Worm (Caenorhabditis elegans) whole organism, L1 larva: ENCODE measurements around the gene faah-6.

Experiments used
- C04F5.9 ChIP-seq: sonication (generic microtip); optimal IDR thresholded peaks from 2 replicates; lab custom pipeline; 2016; ENCODE audit warnings: missing genetic modification characterization, missing compliant biosample characterization
- C34B4.2 ChIP-seq: sonication (generic microtip); optimal IDR thresholded peaks from 2 replicates; lab custom pipeline; 2017; ENCODE audit warnings: mild to moderate bottlenecking, missing genetic modification characterization, missing compliant biosample characterization
- Y116A8C.19 ChIP-seq: sonication (generic microtip); optimal IDR thresholded peaks from 2 replicates; lab custom pipeline; 2016; ENCODE audit warnings: missing compliant biosample characterization, missing genetic modification characterization, borderline replicate concordance
- alr-1 ChIP-seq: fragments of 200-800 bp; sonication (Bioruptor generic); optimal IDR thresholded peaks from 2 replicates; lab custom pipeline; 2018; ENCODE audit warnings: borderline replicate concordance, mild to moderate bottlenecking, missing genetic modification characterization, missing compliant biosample characterization
- ama-1 ChIP-seq: fragments of 150-350 bp; optimal IDR thresholded peaks from 2 replicates; lab custom pipeline; 2014
- blmp-1 ChIP-seq: fragments of 150-350 bp; optimal IDR thresholded peaks from 2 replicates; lab custom pipeline; 2014; ENCODE audit warnings: missing biosample characterization, missing genetic modification characterization
- ceh-8 ChIP-seq: fragments of 200-800 bp; sonication (Bioruptor generic); optimal IDR thresholded peaks from 2 replicates; lab custom pipeline; 2018; ENCODE audit warnings: mild to moderate bottlenecking, missing genetic modification characterization, moderate library complexity, missing compliant biosample characterization
- ces-1 ChIP-seq: fragments of 150-350 bp; optimal IDR thresholded peaks from 2 replicates; lab custom pipeline; 2014; ENCODE audit warnings: missing biosample characterization, missing genetic modification reagents, missing genetic modification characterization
- egl-13 ChIP-seq: sonication (generic microtip); optimal IDR thresholded peaks from 2 replicates; lab custom pipeline; 2016; ENCODE audit warnings: missing genotype, missing genetic modification reagents, missing genetic modification characterization, missing compliant biosample characterization
- egl-27 ChIP-seq, 2 experiments: fragments of 150-350 bp in 1 of 2; sonication (generic microtip); optimal IDR thresholded peaks; 3 replicates each; lab custom pipeline; 2017 to 2018; ENCODE audit warnings: missing biosample characterization in 2 of 2, missing genetic modification characterization in 2 of 2, missing genetic modification reagents in 2 of 2
- fkh-10 ChIP-seq: sonication (generic microtip); optimal IDR thresholded peaks from 2 replicates; lab custom pipeline; 2017; ENCODE audit warnings: missing biosample characterization, missing genetic modification reagents, missing genetic modification characterization
- fkh-4 ChIP-seq: sonication (generic microtip); optimal IDR thresholded peaks from 2 replicates; lab custom pipeline; 2016; ENCODE audit warnings: missing compliant biosample characterization, missing genetic modification characterization, borderline replicate concordance
- fkh-8 ChIP-seq: sonication (generic microtip); optimal IDR thresholded peaks from 2 replicates; lab custom pipeline; 2016; ENCODE audit warnings: mild to moderate bottlenecking, missing genetic modification characterization, missing compliant biosample characterization
- fos-1 ChIP-seq: fragments of 150-350 bp; optimal IDR thresholded peaks from 2 replicates; lab custom pipeline; 2014; ENCODE audit warnings: missing biosample characterization, missing genetic modification characterization
- hlh-17 ChIP-seq: fragments of 200-800 bp; sonication (Bioruptor generic); optimal IDR thresholded peaks from 2 replicates; lab custom pipeline; 2018; ENCODE audit warnings: missing genetic modification characterization, mild to moderate bottlenecking, missing compliant biosample characterization, moderate library complexity, borderline replicate concordance
- hlh-4 ChIP-seq: sonication (generic microtip); optimal IDR thresholded peaks from 2 replicates; lab custom pipeline; 2016; ENCODE audit warnings: mild to moderate bottlenecking, missing genetic modification characterization, missing compliant biosample characterization
- hpl-2 ChIP-seq: fragments of 150-350 bp; optimal IDR thresholded peaks from 2 replicates; lab custom pipeline; 2014; ENCODE audit warnings: missing biosample characterization, missing genetic modification reagents, missing genetic modification characterization
- irx-1 ChIP-seq: sonication (generic microtip); optimal IDR thresholded peaks from 2 replicates; lab custom pipeline; 2016; ENCODE audit warnings: missing genetic modification characterization, missing compliant biosample characterization
- isw-1 ChIP-seq: fragments of 200-800 bp; sonication (Bioruptor generic); IDR thresholded peaks from 2 replicates; pipeline ENCODE4 v1.3.6; 2022; ENCODE audit warnings: missing genetic modification characterization, missing compliant biosample characterization
- lin-14 ChIP-seq: fragments of 200-800 bp; sonication (Bioruptor generic); optimal IDR thresholded peaks from 2 replicates; lab custom pipeline; 2018; ENCODE audit warnings: mild to moderate bottlenecking, missing genetic modification characterization, moderate library complexity, missing compliant biosample characterization
- lin-15B ChIP-seq: fragments of 150-350 bp; sonication (generic microtip); optimal IDR thresholded peaks from 3 replicates; lab custom pipeline; 2014; ENCODE audit warnings: missing biosample characterization, missing genetic modification characterization
- lin-35 ChIP-seq, 2 experiments: fragments of 150-350 bp; optimal IDR thresholded peaks; 2 replicates each; lab custom pipeline; 2014; ENCODE audit warnings: missing biosample characterization in 2 of 2, missing genetic modification characterization in 2 of 2, missing genetic modification reagents in 2 of 2
- lin-39 ChIP-seq: fragments of 150-350 bp; optimal IDR thresholded peaks from 2 replicates; lab custom pipeline; 2014; ENCODE audit warnings: missing biosample characterization, missing genetic modification reagents, missing genetic modification characterization
- lsy-2 ChIP-seq, 2 experiments: fragments of 150-350 bp; optimal IDR thresholded peaks; 2 replicates each; lab custom pipeline; 2014; ENCODE audit warnings: missing biosample characterization in 2 of 2, missing genetic modification characterization in 2 of 2
- mab-9 ChIP-seq: fragments of 200-800 bp; sonication (Bioruptor generic); IDR thresholded peaks from 2 replicates; pipeline ENCODE4 v1.3.6; 2022; ENCODE audit warnings: missing genetic modification reagents, missing genetic modification characterization, missing compliant biosample characterization
- mef-2 ChIP-seq: fragments of 150-350 bp; optimal IDR thresholded peaks from 2 replicates; lab custom pipeline; 2014; ENCODE audit warnings: missing biosample characterization, missing genetic modification characterization
- mep-1 ChIP-seq: fragments of 150-350 bp; optimal IDR thresholded peaks from 2 replicates; lab custom pipeline; 2014; ENCODE audit warnings: missing biosample characterization, missing genetic modification characterization
- nhr-12 ChIP-seq: sonication (generic microtip); optimal IDR thresholded peaks from 2 replicates; lab custom pipeline; 2017; ENCODE audit warnings: missing biosample characterization, missing genetic modification characterization
- nhr-237 ChIP-seq: fragments of 150-350 bp; optimal IDR thresholded peaks from 2 replicates; lab custom pipeline; 2014; ENCODE audit warnings: missing biosample characterization, missing genetic modification characterization
- nhr-47 ChIP-seq: sonication (generic microtip); optimal IDR thresholded peaks from 2 replicates; lab custom pipeline; 2016; ENCODE audit warnings: mild to moderate bottlenecking, missing genetic modification characterization, moderate library complexity, missing compliant biosample characterization
- nhr-84 ChIP-seq: sonication (generic microtip); optimal IDR thresholded peaks from 2 replicates; lab custom pipeline; 2017; ENCODE audit warnings: missing biosample characterization, missing genetic modification characterization
- nhr-85 ChIP-seq: sonication (generic microtip); peaks from one replicate; lab custom pipeline; 2016; ENCODE audit warnings: missing genetic modification characterization, inconsistent platforms, missing compliant biosample characterization
- nhr-90 ChIP-seq: sonication (generic microtip); optimal IDR thresholded peaks from 2 replicates; lab custom pipeline; 2016; ENCODE audit warnings: mild to moderate bottlenecking, missing genetic modification characterization, missing compliant biosample characterization; ENCODE audit not compliant: poor library complexity
- rnt-1 ChIP-seq: sonication (generic microtip); optimal IDR thresholded peaks from 2 replicates; lab custom pipeline; 2016; ENCODE audit warnings: mild to moderate bottlenecking, missing genetic modification characterization, moderate library complexity, missing compliant biosample characterization
- snu-23 ChIP-seq: sonication (generic microtip); optimal IDR thresholded peaks from 2 replicates; lab custom pipeline; 2016; ENCODE audit warnings: missing genetic modification characterization, missing compliant biosample characterization
- sptf-1 ChIP-seq: fragments of 150-350 bp; optimal IDR thresholded peaks from 2 replicates; lab custom pipeline; 2014; ENCODE audit warnings: missing biosample characterization, missing genetic modification characterization
- sup-37 ChIP-seq: fragments of 200-800 bp; sonication (Bioruptor generic); optimal IDR thresholded peaks from 2 replicates; lab custom pipeline; 2018; ENCODE audit warnings: mild to moderate bottlenecking, missing genetic modification characterization, missing compliant biosample characterization
- swsn-7 ChIP-seq: sonication (generic microtip); optimal IDR thresholded peaks from 2 replicates; lab custom pipeline; 2016; ENCODE audit warnings: missing genetic modification characterization, missing compliant biosample characterization
- tbx-2 ChIP-seq: sonication (generic microtip); optimal IDR thresholded peaks from 2 replicates; lab custom pipeline; 2016; ENCODE audit warnings: missing genetic modification characterization, missing compliant biosample characterization
- unc-30 ChIP-seq: sonication (generic microtip); optimal IDR thresholded peaks from 2 replicates; lab custom pipeline; 2017; ENCODE audit warnings: missing biosample characterization, missing genetic modification characterization
- unc-86 ChIP-seq: sonication (generic microtip); optimal IDR thresholded peaks from 2 replicates; lab custom pipeline; 2016; ENCODE audit warnings: missing genetic modification characterization, missing compliant biosample characterization
- unc-98 ChIP-seq: fragments of 200-800 bp; sonication (Bioruptor generic); IDR thresholded peaks from 2 replicates; pipeline ENCODE4 v1.3.6; 2022; ENCODE audit warnings: missing genetic modification characterization, missing compliant biosample characterization
- vab-15 ChIP-seq: sonication (generic microtip); optimal IDR thresholded peaks from 2 replicates; lab custom pipeline; 2017; ENCODE audit warnings: missing genotype, mild to moderate bottlenecking, missing genetic modification characterization, missing compliant biosample characterization
- xbp-1 ChIP-seq: sonication (generic microtip); optimal IDR thresholded peaks from 2 replicates; lab custom pipeline; 2016; ENCODE audit warnings: missing genetic modification characterization, missing compliant biosample characterization
- zip-4 ChIP-seq: fragments of 200-800 bp; sonication (Bioruptor generic); optimal IDR thresholded peaks from 2 replicates; lab custom pipeline; 2018; ENCODE audit warnings: mild to moderate bottlenecking, missing genetic modification characterization, moderate library complexity, missing compliant biosample characterization
- ztf-11 ChIP-seq, 2 experiments: sonication (generic microtip); optimal IDR thresholded peaks; 2 replicates each; lab custom pipeline; 2016 to 2017; ENCODE audit warnings: missing genetic modification characterization in 2 of 2, missing biosample characterization in 1 of 2, missing compliant biosample characterization in 1 of 2
- ztf-4 ChIP-seq: fragments of 150-350 bp; optimal IDR thresholded peaks from 2 replicates; lab custom pipeline; 2014; ENCODE audit warnings: missing biosample characterization, missing genetic modification characterization

Gene faah-6

ce11 chrIII:11641347-11641746, 8.9 kb upstream of the faah-6 start (continued):
- TF ChIP-seq isw-1 (GFP tag; lab: Robert Waterston, UW) = no peak; the same call in 1 of the 2 replicates
- peak; percentile 86 for TF ChIP-seq lin-14 (GFP tag; lab: Kevin White, UChicago)
- TF ChIP-seq lin-35 (GFP tag; optimal IDR thresholded peaks at IDR 0.05; lab: Kevin White, UChicago) = peak in 1 of 2 experiments; percentile 54
- TF ChIP-seq C04F5.9 (tag; lab: Kevin White, UChicago) = no peak
- peak; percentile 19 for TF ChIP-seq fos-1

DNA sequence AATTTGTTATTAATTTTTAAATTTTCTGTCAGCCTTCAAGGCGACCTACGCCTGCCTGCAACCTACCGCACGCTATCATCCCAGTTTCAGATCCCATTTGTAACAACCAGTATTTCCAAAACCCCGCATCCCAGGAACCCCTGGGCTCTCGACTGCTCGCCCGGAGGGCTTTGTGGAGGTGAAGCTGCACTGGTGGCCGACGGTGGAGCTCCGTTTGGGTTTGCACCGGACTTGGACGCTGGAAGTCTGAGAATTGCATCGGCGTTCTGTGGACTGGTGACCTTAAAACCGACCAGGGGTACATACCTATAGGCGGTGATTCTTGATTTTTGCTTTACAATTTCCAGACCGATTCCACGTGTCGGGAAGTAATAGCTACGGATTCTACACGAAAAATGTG, 1.2 kb downstream of the faah-6 start:
- TF ChIP-seq lin-35 (GFP tag; optimal IDR thresholded peaks at IDR 0.05; lab: Kevin White, UChicago) (no peak), fkh-4 (no peak), blmp-1 (tag; lab: Kevin White, UChicago) (no peak), unc-86 (tag; lab: Kevin White, UChicago) (no peak), lin-39 (tag; lab: Kevin White, UChicago) (no peak), hpl-2 (GFP tag; lab: Kevin White, UChicago) (no peak), C34B4.2 (tag; lab: Kevin White, UChicago) (no peak), lin-14 (GFP tag; lab: Kevin White, UChicago) (no peak), alr-1 (no peak), fos-1 (no peak), ceh-8 (GFP tag; lab: Kevin White, UChicago) (no peak), Y116A8C.19 (tag; lab: Kevin White, UChicago) (no peak), nhr-12 (tag; lab: Kevin White, UChicago) (no peak), unc-98 (GFP tag; lab: Robert Waterston, UW) (no peak), nhr-47 (tag; lab: Kevin White, UChicago) (no peak), nhr-85 (tag; lab: Kevin White, UChicago) (no peak), zip-4 (no peak), rnt-1 (tag; lab: Kevin White, UChicago) (no peak), sup-37 (no peak)

DNA sequence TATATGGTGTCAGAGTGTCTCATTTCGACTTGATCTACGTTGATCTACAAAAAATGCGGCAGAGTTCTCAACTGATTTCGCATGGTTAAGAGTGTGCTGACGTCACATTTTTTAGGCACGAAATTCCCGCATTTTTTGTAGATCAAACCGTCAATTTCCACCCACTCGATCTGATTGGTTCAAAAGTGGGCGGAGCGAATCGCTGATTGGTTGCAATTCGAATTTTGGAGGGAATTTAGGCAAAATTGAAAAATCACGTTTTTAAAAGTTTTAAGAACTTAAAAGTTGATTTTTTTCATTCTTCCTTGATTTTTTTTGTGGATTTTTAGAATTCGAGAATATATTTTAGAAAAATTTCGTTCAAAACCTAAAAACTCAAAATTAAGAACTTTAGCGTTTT, 6.1 kb downstream of the faah-6 start:
- TF ChIP-seq egl-27 (tag; optimal IDR thresholded peaks at IDR 0.05; lab: Kevin White, UChicago) (no peak), ces-1 (GFP tag; lab: Kevin White, UChicago) (no peak), fkh-8 (tag; lab: Kevin White, UChicago) (no peak), hlh-17 (GFP tag; lab: Kevin White, UChicago) (no peak), ztf-4 (no peak), ztf-11 (tag; optimal IDR thresholded peaks at IDR 0.05; lab: Kevin White, UChicago) (no peak), nhr-237 (tag; lab: Kevin White, UChicago) (no peak), egl-13 (no peak), hlh-4 (tag; lab: Kevin White, UChicago) (no peak), irx-1 (no peak), nhr-90 (tag; lab: Kevin White, UChicago) (no peak), unc-98 (GFP tag; lab: Robert Waterston, UW) (no peak), hpl-2 (GFP tag; lab: Kevin White, UChicago) (no peak), mep-1 (tag; lab: Kevin White, UChicago) (no peak), tbx-2 (no peak), nhr-85 (tag; lab: Kevin White, UChicago) (no peak), zip-4 (no peak)

- TF ChIP-seq nhr-12 (tag; lab: Kevin White, UChicago) = no peak
- TF ChIP-seq snu-23 (GFP tag; lab: Kevin White, UChicago) = peak; percentile 93
- no peak for TF ChIP-seq ama-1 (lab: Kevin White, UChicago)
- TF ChIP-seq mep-1 (tag; lab: Kevin White, UChicago) = peak; percentile 94
- no peak for TF ChIP-seq unc-98 (GFP tag; lab: Robert Waterston, UW)
- peak; percentile 86 for TF ChIP-seq rnt-1 (tag; lab: Kevin White, UChicago)
- TF ChIP-seq C34B4.2 (tag; lab: Kevin White, UChicago) = no peak
- TF ChIP-seq irx-1 = peak; percentile 86
- TF ChIP-seq xbp-1 (tag; lab: Kevin White, UChicago) = peak; percentile 85
- TF ChIP-seq fkh-10 = peak; percentile 51
- TF ChIP-seq mab-9 = peak; percentile 77
- no peak for TF ChIP-seq nhr-84 (tag; lab: Kevin White, UChicago)
- TF ChIP-seq mef-2 (tag; lab: Kevin White, UChicago) = no peak
- TF ChIP-seq lin-15B (tag; lab: Kevin White, UChicago) = peak; percentile 43
- TF ChIP-seq unc-30 (tag; lab: Kevin White, UChicago) = no peak
- TF ChIP-seq swsn-7 (tag; lab: Kevin White, UChicago) = peak; percentile 85
- peak; percentile 85 to 86 for TF ChIP-seq lsy-2 (tag; optimal IDR thresholded peaks at IDR 0.05; lab: Kevin White, UChicago)
- no peak for TF ChIP-seq vab-15 (tag; lab: Kevin White, UChicago)
- TF ChIP-seq sptf-1 (tag; lab: Kevin White, UChicago) = no peak
Measured at ce11 chrIII:11657185-11657817, 7.0 kb downstream of the faah-6 start, which contains the start of gene crh-1. TSS of gene crh-1 (plus strand) at chrIII:11657767.
